Worm (Caenorhabditis elegans) whole organism, young adult: ENCODE measurements around the gene nlp-48.

Experiments used
- B0019.2 ChIP-seq: fragments of 200-800 bp; sonication (Bioruptor generic); conservative IDR thresholded peaks from 2 replicates; pipeline ENCODE4 v1.3.6; 2022; ENCODE audit warnings: missing genetic modification reagents, missing genetic modification characterization, missing compliant biosample characterization
- B0035.1 ChIP-seq: sonication (generic microtip); optimal IDR thresholded peaks from 2 replicates; lab custom pipeline; 2016; ENCODE audit warnings: missing genetic modification characterization, mild to moderate bottlenecking, missing compliant biosample characterization, missing genotype, missing genetic modification reagents
- C17E4.6 ChIP-seq: fragments of 200-800 bp; sonication (Bioruptor generic); IDR thresholded peaks from 2 replicates; pipeline ENCODE4 v1.3.6; 2022; ENCODE audit warnings: missing genetic modification reagents, missing genetic modification characterization, missing compliant biosample characterization
- D2030.7 ChIP-seq: fragments of 200-800 bp; sonication (Bioruptor generic); IDR thresholded peaks from 2 replicates; pipeline ENCODE4 v1.3.6; 2022; ENCODE audit warnings: missing genetic modification reagents, missing genetic modification characterization, missing compliant biosample characterization
- F10E7.11 ChIP-seq: sonication (generic microtip); optimal IDR thresholded peaks from 2 replicates; lab custom pipeline; 2017; ENCODE audit warnings: mild to moderate bottlenecking, missing genetic modification characterization, moderate library complexity, missing compliant biosample characterization
- F49E8.2 ChIP-seq: sonication (generic microtip); optimal IDR thresholded peaks from 3 replicates; lab custom pipeline; 2017; ENCODE audit warnings: missing genetic modification characterization, mild to moderate bottlenecking, missing compliant biosample characterization, antibody characterized with exemption, moderate library complexity; ENCODE audit not compliant: insufficient read depth
- F57A8.1 ChIP-seq: fragments of 200-800 bp; sonication (Bioruptor generic); optimal IDR thresholded peaks from 2 replicates; lab custom pipeline; 2018; ENCODE audit warnings: mild to moderate bottlenecking, missing genetic modification characterization, moderate library complexity, missing compliant biosample characterization
- K11D2.4 ChIP-seq: fragments of 200-800 bp; sonication (Bioruptor generic); IDR thresholded peaks from 2 replicates; pipeline ENCODE4 v1.3.6; 2022; ENCODE audit warnings: missing genetic modification reagents, missing genetic modification characterization, missing compliant biosample characterization
- T26A5.8 ChIP-seq: sonication (generic microtip); optimal IDR thresholded peaks from 2 replicates; lab custom pipeline; 2016; ENCODE audit warnings: missing genetic modification characterization, missing compliant biosample characterization
- Y53F4B.3 ChIP-seq: fragments of 200-800 bp; sonication (Bioruptor generic); IDR thresholded peaks from 2 replicates; pipeline ENCODE4 v1.3.6; 2022; ENCODE audit warnings: missing genetic modification reagents, missing genetic modification characterization, missing compliant biosample characterization
- Y67H2A.10 ChIP-seq: fragments of 200-800 bp; sonication (Bioruptor generic); conservative IDR thresholded peaks from 2 replicates; pipeline ENCODE4 v1.3.6; 2022; ENCODE audit warnings: missing genetic modification reagents, missing genetic modification characterization, missing compliant biosample characterization
- Y79H2A.3 ChIP-seq: fragments of 200-800 bp; sonication (Bioruptor generic); conservative IDR thresholded peaks from 2 replicates; pipeline ENCODE4 v1.3.6; 2022; ENCODE audit warnings: missing genetic modification reagents, missing genetic modification characterization, missing compliant biosample characterization
- atf-7 ChIP-seq: sonication (generic microtip); optimal IDR thresholded peaks from 2 replicates; lab custom pipeline; 2017; ENCODE audit warnings: mild to moderate bottlenecking, missing genetic modification characterization, missing compliant biosample characterization
- athp-1 ChIP-seq: sonication (generic microtip); optimal IDR thresholded peaks from 2 replicates; lab custom pipeline; 2017; ENCODE audit warnings: mild to moderate bottlenecking, missing genetic modification characterization, missing compliant biosample characterization
- attf-3 ChIP-seq: fragments of 200-800 bp; sonication (Bioruptor generic); conservative IDR thresholded peaks from 2 replicates; pipeline ENCODE4 v1.3.6; 2022; ENCODE audit warnings: missing genetic modification reagents, missing genetic modification characterization, missing compliant biosample characterization
- bed-1 ChIP-seq: fragments of 200-800 bp; sonication (Bioruptor generic); IDR thresholded peaks from 2 replicates; pipeline ENCODE4 v1.3.6; 2022; ENCODE audit warnings: missing genetic modification reagents, missing genetic modification characterization, missing compliant biosample characterization
- ceh-100 ChIP-seq: fragments of 200-800 bp; sonication (Bioruptor generic); IDR thresholded peaks from 2 replicates; pipeline ENCODE4 v1.3.6; 2022; ENCODE audit warnings: missing genetic modification reagents, missing genetic modification characterization, missing compliant biosample characterization
- ceh-79 ChIP-seq: sonication (generic microtip); optimal IDR thresholded peaks from 2 replicates; lab custom pipeline; 2017; ENCODE audit warnings: mild to moderate bottlenecking, missing genetic modification characterization, missing compliant biosample characterization
- ceh-91 ChIP-seq: fragments of 200-800 bp; sonication (Bioruptor generic); IDR thresholded peaks from 2 replicates; pipeline ENCODE4 v1.3.6; 2022; ENCODE audit warnings: missing genetic modification reagents, missing genetic modification characterization, missing compliant biosample characterization
- dpl-1 ChIP-seq: fragments of 150-350 bp; optimal IDR thresholded peaks from 2 replicates; lab custom pipeline; 2014; ENCODE audit warnings: missing biosample characterization, missing genetic modification reagents, missing genetic modification characterization
- egl-18 ChIP-seq: fragments of 200-800 bp; sonication (Bioruptor generic); IDR thresholded peaks from 2 replicates; pipeline ENCODE4 v1.3.6; 2022; ENCODE audit warnings: missing genetic modification reagents, missing genetic modification characterization, missing compliant biosample characterization
- hmg-1.2 ChIP-seq: fragments of 200-800 bp; sonication (Bioruptor generic); IDR thresholded peaks from 2 replicates; pipeline ENCODE4 v1.3.6; 2022; ENCODE audit warnings: missing genetic modification reagents, missing genetic modification characterization, missing compliant biosample characterization
- hmg-20 ChIP-seq: fragments of 200-800 bp; sonication (Bioruptor generic); IDR thresholded peaks from 2 replicates; pipeline ENCODE4 v1.3.6; 2022; ENCODE audit warnings: missing genetic modification reagents, missing genetic modification characterization, missing compliant biosample characterization
- let-526 ChIP-seq: fragments of 200-800 bp; sonication (Bioruptor generic); IDR thresholded peaks from 2 replicates; pipeline ENCODE4 v1.3.6; 2022; ENCODE audit warnings: missing genetic modification reagents, missing genetic modification characterization, missing compliant biosample characterization
- lin-26 ChIP-seq: fragments of 200-800 bp; sonication (Bioruptor generic); IDR thresholded peaks from 2 replicates; pipeline ENCODE4 v1.3.6; 2022; ENCODE audit warnings: missing genetic modification reagents, missing genetic modification characterization, missing compliant biosample characterization
- lin-54 ChIP-seq: fragments of 200-800 bp; sonication (Bioruptor generic); optimal IDR thresholded peaks from 2 replicates; lab custom pipeline; 2018; ENCODE audit warnings: mild to moderate bottlenecking, missing genetic modification characterization, missing compliant biosample characterization
- madf-8 ChIP-seq: fragments of 200-800 bp; sonication (Bioruptor generic); conservative IDR thresholded peaks from 2 replicates; pipeline ENCODE4 v1.3.6; 2022; ENCODE audit warnings: missing genetic modification reagents, missing genetic modification characterization, missing compliant biosample characterization
- mel-28 ChIP-seq: sonication (generic microtip); optimal IDR thresholded peaks from 2 replicates; lab custom pipeline; 2016; ENCODE audit warnings: borderline replicate concordance, mild to moderate bottlenecking, missing genetic modification characterization, missing compliant biosample characterization
- nfya-1 ChIP-seq: sonication (generic microtip); optimal IDR thresholded peaks from 2 replicates; lab custom pipeline; 2017; ENCODE audit warnings: antibody characterized with exemption, missing compliant biosample characterization, missing genetic modification characterization, borderline replicate concordance; ENCODE audit not compliant: insufficient read depth
- nfya-2 ChIP-seq: fragments of 200-800 bp; sonication (Bioruptor generic); IDR thresholded peaks from 2 replicates; pipeline ENCODE4 v1.3.6; 2022; ENCODE audit warnings: missing genetic modification reagents, missing genetic modification characterization, missing compliant biosample characterization
- nfyb-1 ChIP-seq: fragments of 200-800 bp; sonication (Bioruptor generic); IDR thresholded peaks from 2 replicates; pipeline ENCODE4 v1.3.6; 2022; ENCODE audit warnings: missing genetic modification reagents, missing genetic modification characterization, missing compliant biosample characterization
- rpc-1 ChIP-seq, 2 experiments: fragments of 150-350 bp in 1 of 2; sonication (generic microtip) in 1 of 2; optimal IDR thresholded peaks; 2 replicates each; lab custom pipeline; 2014 to 2018; ENCODE audit warnings: missing biosample characterization in 1 of 2, missing genetic modification characterization in 1 of 2, missing genetic modification reagents in 1 of 2, missing genotype in 1 of 2
- sdz-38 ChIP-seq: sonication (generic microtip); optimal IDR thresholded peaks from 2 replicates; lab custom pipeline; 2016; ENCODE audit warnings: missing genotype, missing genetic modification characterization, missing compliant biosample characterization
- sea-2 ChIP-seq: fragments of 200-800 bp; sonication (Bioruptor generic); IDR thresholded peaks from 2 replicates; pipeline ENCODE4 v1.3.6; 2022; ENCODE audit warnings: missing genetic modification characterization, missing compliant biosample characterization
- snpc-1.1 ChIP-seq: sonication (generic microtip); optimal IDR thresholded peaks from 2 replicates; lab custom pipeline; 2017; ENCODE audit warnings: missing genetic modification characterization, mild to moderate bottlenecking, missing compliant biosample characterization, antibody characterized with exemption, moderate library complexity, missing genotype, missing genetic modification reagents; ENCODE audit not compliant: insufficient read depth
- snpc-4 ChIP-seq, 5 experiments: fragments of 150-350 bp in 1 of 5; sonication (generic microtip) in 4 of 5; optimal IDR thresholded peaks; 2 replicates each; lab custom pipeline; 2014 to 2018; ENCODE audit warnings: missing genetic modification characterization in 5 of 5, missing biosample characterization in 3 of 5, antibody characterized with exemption in 2 of 5, mild to moderate bottlenecking in 2 of 5, missing compliant biosample characterization in 2 of 5, missing genotype in 2 of 5, moderate library complexity in 2 of 5, missing genetic modification reagents in 1 of 5
- tbp1 ChIP-seq: fragments of 200-800 bp; sonication (Bioruptor generic); optimal IDR thresholded peaks from 2 replicates; lab custom pipeline; 2018; ENCODE audit warnings: mild to moderate bottlenecking, missing genetic modification characterization, missing compliant biosample characterization
- tbx-9 ChIP-seq: sonication (generic microtip); optimal IDR thresholded peaks from 2 replicates; lab custom pipeline; 2016; ENCODE audit warnings: borderline replicate concordance, missing genetic modification characterization, inconsistent platforms, missing compliant biosample characterization
- tlf-1 ChIP-seq: fragments of 200-800 bp; sonication (Bioruptor generic); optimal IDR thresholded peaks from 2 replicates; lab custom pipeline; 2018; ENCODE audit warnings: mild to moderate bottlenecking, missing genetic modification characterization, missing compliant biosample characterization
- unc-62 ChIP-seq: fragments of 150-350 bp; optimal IDR thresholded peaks from 2 replicates; lab custom pipeline; 2014; ENCODE audit warnings: missing biosample characterization, missing genetic modification reagents, missing genetic modification characterization
- zfh-2 ChIP-seq: fragments of 200-800 bp; sonication (Bioruptor generic); conservative IDR thresholded peaks from 2 replicates; pipeline ENCODE4 v1.3.6; 2022; ENCODE audit warnings: missing genetic modification reagents, missing genetic modification characterization, missing compliant biosample characterization
- zim-3 ChIP-seq: sonication (generic microtip); optimal IDR thresholded peaks from 2 replicates; lab custom pipeline; 2017; ENCODE audit warnings: mild to moderate bottlenecking, missing genetic modification characterization, moderate library complexity, missing compliant biosample characterization
- ztf-18 ChIP-seq: sonication (generic microtip); optimal IDR thresholded peaks from 2 replicates; lab custom pipeline; 2016; ENCODE audit warnings: missing genotype, mild to moderate bottlenecking, missing genetic modification characterization, missing compliant biosample characterization
- ztf-25 ChIP-seq: fragments of 200-800 bp; sonication (Bioruptor generic); IDR thresholded peaks from 2 replicates; pipeline ENCODE4 v1.3.6; 2022; ENCODE audit warnings: missing genetic modification reagents, missing genetic modification characterization, missing compliant biosample characterization
- ztf-26 ChIP-seq: sonication (generic microtip); optimal IDR thresholded peaks from 2 replicates; lab custom pipeline; 2017; ENCODE audit warnings: missing genetic modification characterization, missing compliant biosample characterization
- ztf-3 ChIP-seq: fragments of 200-800 bp; sonication (Bioruptor generic); optimal IDR thresholded peaks from 2 replicates; lab custom pipeline; 2018; ENCODE audit warnings: mild to moderate bottlenecking, missing genetic modification characterization, missing compliant biosample characterization

nlp-48 gene

ce11 chrIII:9434999-9435398, 34.1 kb upstream of the nlp-48 start (continued):
- TF ChIP-seq mel-28 (tag; lab: Kevin White, UChicago) (no peak), lin-54 (peak; percentile 5), ceh-79 (no peak), F57A8.1 (no peak), snpc-4 (GFP tag; optimal IDR thresholded peaks at IDR 0.05; lab: Kevin White, UChicago) (no peak), snpc-4 (tag; optimal IDR thresholded peaks at IDR 0.05; lab: Kevin White, UChicago) (peak in 1 of 4 experiments; percentile 13), Y79H2A.3 (GFP tag; lab: Robert Waterston, UW) (no peak), rpc-1 (optimal IDR thresholded peaks at IDR 0.05; lab: Kevin White, UChicago) (no peak), rpc-1 (tag; optimal IDR thresholded peaks at IDR 0.05; lab: Kevin White, UChicago) (no peak), nfya-2 (GFP tag; lab: Robert Waterston, UW) (no peak), C17E4.6 (GFP tag; lab: Robert Waterston, UW) (no peak), T26A5.8 (no peak), hmg-20 (GFP tag; lab: Robert Waterston, UW) (no peak), let-526 (no peak), zfh-2 (GFP tag; lab: Robert Waterston, UW) (no peak), Y53F4B.3 (GFP tag; lab: Robert Waterston, UW) (no peak), ztf-25 (no peak), F10E7.11 (tag; lab: Kevin White, UChicago) (no peak), ztf-3 (GFP tag; lab: Kevin White, UChicago) (no peak), bed-1 (GFP tag; lab: Robert Waterston, UW) (no peak), tlf-1 (GFP tag; lab: Kevin White, UChicago) (no peak), ceh-100 (GFP tag; lab: Robert Waterston, UW) (no peak), B0019.2 (GFP tag; lab: Robert Waterston, UW) (no peak), unc-62 (GFP tag; lab: Kevin White, UChicago) (no peak), D2030.7 (GFP tag; lab: Robert Waterston, UW) (0 out of 2 replicates have a peak, but pooled peaks have one; percentile 16), atf-7 (tag; lab: Kevin White, UChicago) (peak; percentile 14)
- TF ChIP-seq, all 124 proteins: peak for 13

DNA sequence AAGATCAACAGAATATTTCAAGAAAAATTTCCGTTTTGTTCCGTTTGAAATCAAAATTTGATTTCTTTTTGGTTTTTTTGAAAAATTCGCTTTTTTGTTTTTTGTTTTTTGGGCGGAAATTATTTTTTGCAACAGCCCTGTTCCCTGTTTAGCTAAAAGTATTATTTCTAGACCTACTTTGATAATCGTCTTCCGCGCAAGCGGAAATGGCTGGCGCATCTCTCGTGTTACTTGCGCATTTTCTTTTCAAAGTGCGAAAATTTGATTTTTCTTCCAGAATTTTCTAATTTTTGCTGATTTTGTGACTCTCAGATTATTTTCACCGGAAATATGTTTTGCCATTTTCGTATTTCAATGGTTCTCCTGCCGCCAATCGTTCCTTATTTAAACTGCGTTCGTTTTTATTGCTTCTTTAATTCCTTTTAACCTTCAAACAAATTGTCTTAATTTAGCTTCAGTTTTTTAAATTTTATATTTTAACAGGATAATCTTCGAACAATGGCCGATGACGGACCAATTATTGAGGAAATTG, 32.7 kb upstream of the nlp-48 start, which contains the start of gene cpar-1:
Gene cpar-1 (plus strand): TSS at position 482 of the 532 bp plus-strand sequence.
- TF ChIP-seq tbp1 (GFP tag; lab: Kevin White, UChicago) = no peak
- TF ChIP-seq snpc-1.1 = peak; percentile 39
- TF ChIP-seq attf-3 (GFP tag; lab: Robert Waterston, UW) = no peak
- TF ChIP-seq ceh-91 (GFP tag; lab: Robert Waterston, UW) = peak; percentile 61
- TF ChIP-seq F49E8.2 (tag; lab: Kevin White, UChicago) = peak; percentile 5
- peak; percentile 15 for TF ChIP-seq tlf-1 (GFP tag; lab: Kevin White, UChicago)
- TF ChIP-seq Y67H2A.10 (GFP tag; lab: Robert Waterston, UW) = no peak
- TF ChIP-seq nfyb-1 (GFP tag; lab: Robert Waterston, UW) = no peak
- no peak for TF ChIP-seq lin-26 (GFP tag; lab: Robert Waterston, UW)
- no peak for TF ChIP-seq tbx-9 (tag; lab: Kevin White, UChicago)
- TF ChIP-seq nfya-1 (tag; lab: Kevin White, UChicago) = no peak
- TF ChIP-seq B0035.1 (tag; lab: Kevin White, UChicago) = no peak
- no peak for TF ChIP-seq egl-18 (GFP tag; lab: Robert Waterston, UW)
- TF ChIP-seq madf-8 (GFP tag; lab: Robert Waterston, UW) = peak; percentile 99
- no peak for TF ChIP-seq let-526
- TF ChIP-seq hmg-1.2 (GFP tag; lab: Robert Waterston, UW) = no peak
- TF ChIP-seq Y79H2A.3 (GFP tag; lab: Robert Waterston, UW) = no peak
- no peak for TF ChIP-seq zim-3 (tag; lab: Kevin White, UChicago)
- no peak for TF ChIP-seq B0019.2 (GFP tag; lab: Robert Waterston, UW)
- TF ChIP-seq athp-1 (tag; lab: Kevin White, UChicago) = no peak
- no peak for TF ChIP-seq K11D2.4 (GFP tag; lab: Robert Waterston, UW)
- no peak for TF ChIP-seq sdz-38
- TF ChIP-seq sea-2 (GFP tag; lab: Robert Waterston, UW) = no peak
- peak; percentile 61 for TF ChIP-seq dpl-1
- TF ChIP-seq ztf-18 (tag; lab: Kevin White, UChicago) = peak; percentile 96
- no peak for TF ChIP-seq hmg-20 (GFP tag; lab: Robert Waterston, UW)
- TF ChIP-seq ztf-26 (tag; lab: Kevin White, UChicago) = no peak
